Worm (Caenorhabditis elegans) whole organism, L2 larva: ENCODE data around the gene F15B9.6.
A peak's percentile ranks its signal among the peaks of the same experiment; 100 is the strongest.

ENCODE experiments used
- nhr-77 ChIP-seq: fragments of 150-350 bp; optimal IDR thresholded peaks from 2 replicates; lab custom pipeline; 2014; ENCODE audit warnings: missing biosample characterization, missing genetic modification characterization
- sma-3 ChIP-seq: sonication (generic microtip); optimal IDR thresholded peaks from 2 replicates; lab custom pipeline; 2016; ENCODE audit warnings: missing genetic modification reagents, missing genetic modification characterization, missing compliant biosample characterization
- unc-62 ChIP-seq: fragments of 150-350 bp; optimal IDR thresholded peaks from 2 replicates; lab custom pipeline; 2014; ENCODE audit warnings: missing biosample characterization, missing genetic modification reagents, missing genetic modification characterization

ce11 chrV:13003378-13003777, 10.6 kb upstream of the F15B9.6 start:
- TF ChIP-seq nhr-77 (no peak), unc-62 (GFP tag; lab: Kevin White, UChicago) (no peak), sma-3 (GFP tag; lab: Kevin White, UChicago) (peak; percentile 71)
